Fruit fly (Drosophila melanogaster) whole organism, pupa: ENCODE measurements around the gene CG12483.
A peak's percentile ranks its signal among the peaks of the same experiment; 100 is the strongest.

Experiments
- CG10348 ChIP-seq: fragments of 200-800 bp; sonication (Bioruptor generic); IDR thresholded peaks from 2 replicates; pipeline ENCODE4 v1.3.6; 2022; ENCODE audit warnings: missing biosample characterization, missing genetic modification characterization
- CG12605 ChIP-seq: fragments of 200-800 bp; sonication (Bioruptor generic); IDR thresholded peaks from 2 replicates; pipeline ENCODE4 v1.3.6; 2022; ENCODE audit warnings: missing biosample characterization, missing genetic modification characterization
- CG13204 ChIP-seq: fragments of 200-800 bp; sonication (Bioruptor generic); optimal IDR thresholded peaks from 2 replicates; lab custom pipeline; 2018; ENCODE audit warnings: missing biosample characterization, mild to moderate bottlenecking, missing genetic modification characterization, moderate library complexity
- CG14655 ChIP-seq: fragments of 200-800 bp; sonication (Bioruptor generic); optimal IDR thresholded peaks from 3 replicates; lab custom pipeline; 2017; ENCODE audit warnings: mild to moderate bottlenecking, missing biosample characterization, missing genetic modification reagents, missing genetic modification characterization
- CG15710 ChIP-seq: fragments of 200-800 bp; sonication (Bioruptor generic); optimal IDR thresholded peaks from 2 replicates; lab custom pipeline; 2018; ENCODE audit warnings: missing biosample characterization, mild to moderate bottlenecking, missing genetic modification characterization, moderate library complexity
- CG17806 ChIP-seq: fragments of 200-800 bp; sonication (Bioruptor generic); optimal IDR thresholded peaks from 2 replicates; lab custom pipeline; 2018; ENCODE audit warnings: missing biosample characterization, mild to moderate bottlenecking, missing genetic modification characterization, moderate library complexity
- CG32121 ChIP-seq: fragments of 200-800 bp; sonication (Bioruptor generic); IDR thresholded peaks from 2 replicates; pipeline ENCODE4 v1.3.6; 2022; ENCODE audit warnings: missing biosample characterization, missing genetic modification characterization
- CG34367 ChIP-seq: fragments of 200-800 bp; sonication (Bioruptor generic); optimal IDR thresholded peaks from 2 replicates; lab custom pipeline; 2018; ENCODE audit warnings: missing biosample characterization, mild to moderate bottlenecking, missing genetic modification characterization
- CG4496 ChIP-seq: fragments of 200-800 bp; sonication (Bioruptor generic); IDR thresholded peaks from 3 replicates; pipeline ENCODE4 v1.3.6; 2022; ENCODE audit warnings: missing biosample characterization, missing genetic modification characterization
- CG8159 ChIP-seq: fragments of 200-800 bp; sonication (Bioruptor generic); optimal IDR thresholded peaks from 3 replicates; lab custom pipeline; 2018; ENCODE audit warnings: missing biosample characterization, mild to moderate bottlenecking, missing genetic modification characterization, moderate library complexity
- CG8301 ChIP-seq: fragments of 200-800 bp; sonication (Bioruptor generic); optimal IDR thresholded peaks from 2 replicates; lab custom pipeline; 2018; ENCODE audit warnings: missing biosample characterization, mild to moderate bottlenecking, missing genetic modification characterization
- CG9948 ChIP-seq: fragments of 200-800 bp; sonication (Bioruptor generic); optimal IDR thresholded peaks from 2 replicates; lab custom pipeline; 2018; ENCODE audit warnings: missing biosample characterization, mild to moderate bottlenecking, missing genetic modification characterization, moderate library complexity
- D1 ChIP-seq: fragments of 200-800 bp; sonication (Bioruptor generic); optimal IDR thresholded peaks from 2 replicates; lab custom pipeline; 2018; ENCODE audit warnings: missing biosample characterization, mild to moderate bottlenecking, missing genetic modification characterization, moderate library complexity
- EcR ChIP-seq: fragments of 200-800 bp; sonication (Bioruptor generic); optimal IDR thresholded peaks from 3 replicates; lab custom pipeline; 2019; ENCODE audit warnings: missing biosample characterization, missing genetic modification characterization, mild to moderate bottlenecking, moderate library complexity, missing genetic modification reagents
- Ets98B ChIP-seq: fragments of 200-800 bp; sonication (Bioruptor generic); IDR thresholded peaks from 2 replicates; pipeline ENCODE4 v1.3.6; 2022; ENCODE audit warnings: missing biosample characterization, missing genetic modification characterization
- Pif1A ChIP-seq: fragments of 200-800 bp; sonication (Bioruptor generic); optimal IDR thresholded peaks from 3 replicates; lab custom pipeline; 2016; ENCODE audit warnings: missing biosample characterization, missing genetic modification characterization
- Pif1B ChIP-seq: fragments of 200-800 bp; sonication (Bioruptor generic); optimal IDR thresholded peaks from 3 replicates; lab custom pipeline; 2016; ENCODE audit warnings: missing biosample characterization, missing genetic modification characterization
- Snoo ChIP-seq: fragments of 200-800 bp; sonication (Bioruptor generic); optimal IDR thresholded peaks from 3 replicates; lab custom pipeline; 2017; ENCODE audit warnings: missing biosample characterization, mild to moderate bottlenecking, missing genetic modification characterization, inconsistent platforms
- fd96Ca ChIP-seq: fragments of 200-800 bp; sonication (Bioruptor generic); IDR thresholded peaks from 3 replicates; pipeline ENCODE4 v1.3.6; 2022; ENCODE audit warnings: missing biosample characterization, missing genetic modification characterization
- gl ChIP-seq: fragments of 200-800 bp; sonication (Bioruptor generic); optimal IDR thresholded peaks from 2 replicates; lab custom pipeline; 2018; ENCODE audit warnings: missing biosample characterization, mild to moderate bottlenecking, missing genetic modification characterization
- rn ChIP-seq: fragments of 200-800 bp; sonication (Bioruptor generic); IDR thresholded peaks from 2 replicates; pipeline ENCODE4 v1.3.6; 2022; ENCODE audit warnings: missing biosample characterization, missing genetic modification characterization

Gene CG12483

DNA sequence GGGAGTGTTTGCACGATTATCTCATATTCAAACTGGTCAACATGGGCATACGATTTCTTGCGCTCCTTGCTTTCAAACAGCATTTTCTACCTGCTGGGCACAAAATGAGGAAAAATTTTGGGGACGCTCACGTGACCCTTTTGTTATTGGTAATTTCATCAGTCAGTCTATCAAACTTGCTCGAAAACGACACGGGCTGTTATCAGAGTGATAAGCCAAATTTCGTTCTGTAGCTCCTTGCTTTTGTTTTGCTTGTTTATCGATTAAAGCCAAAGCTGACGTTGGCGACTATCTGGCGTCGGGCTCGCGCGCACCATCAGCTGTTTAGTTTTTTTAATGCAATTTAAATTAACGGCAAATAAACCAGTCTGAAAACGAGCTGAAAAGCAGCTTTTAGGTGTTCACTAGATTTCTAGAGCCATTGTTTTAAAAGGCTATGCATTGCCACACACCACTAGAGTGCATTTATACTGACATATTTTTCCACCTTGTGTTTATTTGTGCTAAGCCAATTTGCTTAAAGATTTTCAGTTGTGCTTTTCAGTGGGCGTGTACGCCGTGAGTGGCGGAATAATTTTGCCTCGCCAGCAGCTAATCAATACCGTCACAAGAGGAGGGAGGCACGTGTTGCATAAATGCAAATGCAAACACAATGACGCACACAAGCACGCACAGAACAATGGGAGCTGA lies 38.6 kb upstream of the CG12483 start:
- TF ChIP-seq CG17806 (tag; lab: Kevin White, UChicago): no peak
- TF ChIP-seq D1 (tag; lab: Kevin White, UChicago): no peak
- TF ChIP-seq fd96Ca (GFP tag; lab: Robert Waterston, UW): no peak

DNA sequence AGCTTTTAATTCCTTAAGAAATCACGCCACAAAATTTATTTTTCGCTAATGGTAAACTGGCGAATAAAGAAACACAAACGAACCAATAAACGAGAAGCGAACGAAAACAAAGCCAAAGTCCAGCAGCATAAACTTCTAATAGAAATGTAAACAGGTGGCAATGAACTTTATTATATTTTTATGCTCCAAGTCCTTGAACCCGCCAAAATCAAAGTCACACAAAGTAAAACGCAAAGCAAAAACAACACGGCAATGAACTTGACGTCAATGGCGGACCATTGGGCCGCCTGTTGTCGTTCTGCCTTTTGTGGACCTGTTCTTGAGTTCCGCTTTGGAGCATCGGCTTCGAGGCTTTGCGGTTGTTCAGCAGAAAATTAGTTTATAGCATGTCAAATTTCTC lies 36.7 kb upstream of the CG12483 start:
- peak; percentile 89 for TF ChIP-seq EcR (GFP tag; lab: Kevin White, UChicago)
- TF ChIP-seq CG8301: no peak
- no peak for TF ChIP-seq CG14655 (GFP tag; lab: Kevin White, UChicago)

DNA sequence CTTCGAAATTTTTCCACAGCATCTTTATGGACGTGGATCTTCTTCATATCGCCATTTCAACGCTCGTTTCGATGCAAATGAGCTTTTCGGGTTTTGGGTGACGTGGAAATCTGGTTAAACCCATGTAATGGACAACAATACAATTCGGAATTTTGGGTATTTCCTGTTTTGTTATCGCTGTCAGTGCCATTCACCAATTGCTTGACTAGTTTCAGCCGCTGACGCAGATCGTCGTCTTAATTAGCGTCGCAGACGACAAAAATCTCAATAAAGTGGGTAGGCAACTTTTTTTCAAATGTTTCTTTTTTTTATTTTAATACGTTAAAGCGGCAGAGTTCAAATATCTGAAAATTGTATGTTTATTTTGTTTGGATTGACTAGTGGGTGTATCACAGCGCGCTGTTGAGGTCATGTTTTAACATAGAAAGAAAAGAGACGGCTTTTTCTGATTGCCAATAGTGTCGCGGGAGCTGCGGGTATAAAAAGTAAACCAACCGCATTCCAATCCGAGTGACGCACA lies 35.7 kb upstream of the CG12483 start:
- no peak for TF ChIP-seq Ets98B (GFP tag; lab: Robert Waterston, UW)
- no peak for TF ChIP-seq Pif1A (GFP tag; lab: Kevin White, UChicago)
- no peak for TF ChIP-seq CG9948 (tag; lab: Kevin White, UChicago)
- no peak for TF ChIP-seq D1 (tag; lab: Kevin White, UChicago)
- no peak for TF ChIP-seq Snoo (tag; lab: Kevin White, UChicago)
- no peak for TF ChIP-seq fd96Ca (GFP tag; lab: Robert Waterston, UW)
- no peak for TF ChIP-seq CG13204 (GFP tag; lab: Kevin White, UChicago)
- TF ChIP-seq gl: no peak
- TF ChIP-seq CG8301: no peak
- TF ChIP-seq CG17806 (tag; lab: Kevin White, UChicago): no peak
- no peak for TF ChIP-seq Pif1B (GFP tag; lab: Kevin White, UChicago)
- TF ChIP-seq CG15710 (tag; lab: Kevin White, UChicago): no peak
- TF ChIP-seq CG10348: no peak
- no peak for TF ChIP-seq CG14655 (GFP tag; lab: Kevin White, UChicago)
- TF ChIP-seq rn (GFP tag; lab: Robert Waterston, UW): no peak
- no peak for TF ChIP-seq CG12605 (GFP tag; lab: Robert Waterston, UW)
- no peak for TF ChIP-seq CG34367 (tag; lab: Kevin White, UChicago)

DNA sequence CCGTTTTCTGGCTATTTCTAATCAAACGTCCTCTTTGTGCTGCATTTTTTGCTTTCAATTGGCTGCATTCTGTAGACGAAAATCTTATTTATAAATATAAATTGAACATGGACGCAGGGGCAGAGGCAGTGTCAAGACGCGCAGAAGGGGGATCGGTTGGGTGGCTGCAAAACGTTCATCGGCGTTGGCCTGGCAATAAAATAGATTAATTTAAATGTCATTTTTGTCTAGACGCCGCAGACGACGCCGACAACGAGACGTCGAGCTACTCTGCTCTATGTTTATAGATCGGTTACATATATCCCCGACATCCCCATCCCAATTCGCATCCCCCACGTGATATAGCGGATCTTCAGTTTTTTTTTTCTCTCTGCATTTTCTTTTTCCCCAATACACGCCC lies 35.2 kb upstream of the CG12483 start:
- no peak for TF ChIP-seq CG9948 (tag; lab: Kevin White, UChicago)
- peak; percentile 33 for TF ChIP-seq CG32121 (GFP tag; lab: Robert Waterston, UW)
- TF ChIP-seq, all 21 proteins: peak for 1

DNA sequence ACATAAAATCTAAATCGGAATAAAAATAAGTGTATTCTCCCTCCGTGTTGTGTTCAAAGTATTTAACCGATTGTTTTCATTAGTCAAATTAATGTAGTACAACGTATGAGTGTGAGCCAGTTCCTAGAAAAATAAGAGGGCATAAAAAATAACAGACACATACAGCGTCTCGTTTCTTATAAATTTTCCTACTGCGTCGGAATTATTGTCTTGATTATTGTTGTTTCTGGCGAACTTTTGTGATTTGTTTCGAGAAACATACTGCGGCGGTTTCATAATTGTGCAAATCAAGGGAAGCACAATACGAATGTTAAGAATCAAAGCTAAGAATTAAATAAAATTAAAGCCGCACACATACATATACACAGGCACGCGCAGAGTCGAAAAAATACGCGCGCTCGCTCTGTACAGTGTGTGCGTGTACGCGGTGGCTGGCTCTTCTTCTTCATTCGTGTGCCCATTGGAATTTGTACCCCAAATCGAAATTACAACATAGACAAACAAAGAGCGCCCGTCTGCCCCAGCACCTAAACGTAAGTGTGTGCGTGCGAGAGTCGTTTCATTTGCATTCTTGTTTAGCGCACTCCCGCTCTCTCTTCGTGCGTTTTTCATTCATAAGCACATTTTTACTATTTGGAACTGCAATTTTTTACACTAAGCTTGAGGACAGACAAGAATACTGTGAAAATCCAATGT lies 34.0 kb upstream of the CG12483 start:
- no peak for TF ChIP-seq CG8301
- TF ChIP-seq rn (GFP tag; lab: Robert Waterston, UW): no peak
- peak; percentile 77 for TF ChIP-seq CG4496
- peak; percentile 66; the same call in 1 of the 2 replicates for TF ChIP-seq Ets98B (GFP tag; lab: Robert Waterston, UW)
- TF ChIP-seq CG14655 (GFP tag; lab: Kevin White, UChicago): peak; percentile 29
- TF ChIP-seq CG12605 (GFP tag; lab: Robert Waterston, UW): peak; percentile 78
- TF ChIP-seq CG13204 (GFP tag; lab: Kevin White, UChicago): peak; percentile 64
- peak; percentile 19 for TF ChIP-seq Snoo (tag; lab: Kevin White, UChicago)
- TF ChIP-seq gl: peak; percentile 49
- peak; percentile 63 for TF ChIP-seq D1 (tag; lab: Kevin White, UChicago)
- peak; percentile 8 for TF ChIP-seq CG8159 (tag; lab: Kevin White, UChicago)
- TF ChIP-seq CG17806 (tag; lab: Kevin White, UChicago): no peak
- peak; percentile 18 for TF ChIP-seq Pif1A (GFP tag; lab: Kevin White, UChicago)
- TF ChIP-seq fd96Ca (GFP tag; lab: Robert Waterston, UW): peak; percentile 65; the same call in 2 of the 3 replicates
- no peak for TF ChIP-seq CG10348
- peak; percentile 67 for TF ChIP-seq CG32121 (GFP tag; lab: Robert Waterston, UW)

DNA sequence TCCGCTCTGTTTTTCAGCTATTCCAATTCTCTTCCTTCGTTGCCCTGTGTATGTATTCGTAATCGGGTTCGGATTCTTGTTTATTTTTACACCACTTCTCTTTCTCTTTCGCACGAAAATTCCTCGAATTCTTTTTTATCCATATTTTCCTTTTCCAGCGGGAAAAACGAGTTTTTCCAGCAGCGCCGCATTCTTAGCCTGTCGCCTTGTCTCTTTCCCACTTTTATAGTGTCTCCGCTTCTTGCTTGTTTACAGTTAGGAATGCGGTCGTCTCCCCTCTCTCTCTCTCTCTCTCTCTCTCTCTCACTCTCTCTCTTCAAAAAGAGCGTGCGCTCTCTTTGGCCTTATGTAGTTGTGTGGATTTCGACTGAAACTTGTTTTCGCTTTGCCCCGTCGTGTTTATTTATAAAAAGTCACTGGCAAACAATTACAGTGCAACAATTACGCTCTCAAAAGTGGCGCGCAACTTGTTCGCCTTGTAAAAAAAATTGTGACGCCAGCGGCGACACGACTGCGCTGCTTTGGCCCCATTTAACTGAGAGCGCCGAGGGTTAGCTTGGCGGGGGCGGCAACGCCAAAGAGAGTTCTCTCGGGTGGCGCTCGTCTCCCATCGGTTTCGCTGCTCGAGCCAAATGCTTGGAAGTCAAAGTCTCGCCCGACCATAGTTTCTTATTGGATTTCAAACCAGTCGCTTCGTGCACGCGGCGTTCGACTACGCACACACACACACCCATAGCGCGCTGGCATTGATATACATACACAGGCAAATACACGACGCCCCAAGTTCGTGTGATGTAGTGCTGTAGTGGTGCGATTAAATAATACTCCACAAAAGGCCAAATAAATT lies 33.2 kb upstream of the CG12483 start:
- TF ChIP-seq CG13204 (GFP tag; lab: Kevin White, UChicago) (peak; percentile 49), CG17806 (tag; lab: Kevin White, UChicago) (no peak), EcR (GFP tag; lab: Kevin White, UChicago) (peak; percentile 96), CG4496 (peak; percentile 77; the same call in 2 of the 3 replicates), Ets98B (GFP tag; lab: Robert Waterston, UW) (peak; percentile 83), CG32121 (GFP tag; lab: Robert Waterston, UW) (peak; percentile 78), rn (GFP tag; lab: Robert Waterston, UW) (no peak), CG14655 (GFP tag; lab: Kevin White, UChicago) (peak; percentile 57), Pif1A (GFP tag; lab: Kevin White, UChicago) (peak; percentile 13), CG15710 (tag; lab: Kevin White, UChicago) (no peak), CG8159 (tag; lab: Kevin White, UChicago) (no peak), fd96Ca (GFP tag; lab: Robert Waterston, UW) (peak; percentile 73), CG12605 (GFP tag; lab: Robert Waterston, UW) (peak; percentile 64), CG8301 (no peak), gl (peak; percentile 70), CG34367 (tag; lab: Kevin White, UChicago) (peak; percentile 13)
